Worm (Caenorhabditis elegans): ENCODE data around the gene ugt-64.

Gene ugt-64

DNA sequence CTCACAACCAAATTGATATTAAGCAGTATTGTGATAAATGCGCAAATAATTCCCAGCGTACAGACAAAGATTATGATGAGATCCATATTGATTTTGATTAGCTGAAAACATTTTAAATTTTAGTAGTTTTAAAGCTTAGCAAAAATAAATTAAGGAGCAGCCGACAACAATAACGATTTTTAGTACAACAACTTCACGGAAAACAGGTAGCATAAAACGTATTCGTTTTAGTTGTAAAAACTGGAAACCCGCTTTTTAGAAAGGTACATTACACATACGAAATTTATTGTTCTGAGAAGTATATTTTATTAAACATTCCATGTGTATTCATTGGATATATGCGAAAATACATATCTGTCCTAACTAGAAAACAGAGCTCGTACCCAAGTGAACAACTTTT, 15.7 kb downstream of the ugt-64 start, which contains the start of gene srbc-36:
Gene srbc-36 (minus strand): TSS at position 101 of the 400 bp plus-strand sequence.
- no peak for TF ChIP-seq ztf-11 (tag; optimal IDR thresholded peaks at IDR 0.05)
- TF ChIP-seq blmp-1 (tag; optimal IDR thresholded peaks at IDR 0.05; ENCODE audit: insufficient read depth) = no peak
- TF ChIP-seq peb-1 (tag; optimal IDR thresholded peaks at IDR 0.05) = no peak
- no peak for TF ChIP-seq sem-4 (tag; optimal IDR thresholded peaks at IDR 0.05)
- TF ChIP-seq zag-1 (tag; optimal IDR thresholded peaks at IDR 0.05) = no peak
- TF ChIP-seq R02D3.7 (tag; optimal IDR thresholded peaks at IDR 0.05) = no peak
- TF ChIP-seq nhr-129 (tag; optimal IDR thresholded peaks at IDR 0.05) = no peak
- no peak for TF ChIP-seq fos-1 (tag; optimal IDR thresholded peaks at IDR 0.05)

DNA sequence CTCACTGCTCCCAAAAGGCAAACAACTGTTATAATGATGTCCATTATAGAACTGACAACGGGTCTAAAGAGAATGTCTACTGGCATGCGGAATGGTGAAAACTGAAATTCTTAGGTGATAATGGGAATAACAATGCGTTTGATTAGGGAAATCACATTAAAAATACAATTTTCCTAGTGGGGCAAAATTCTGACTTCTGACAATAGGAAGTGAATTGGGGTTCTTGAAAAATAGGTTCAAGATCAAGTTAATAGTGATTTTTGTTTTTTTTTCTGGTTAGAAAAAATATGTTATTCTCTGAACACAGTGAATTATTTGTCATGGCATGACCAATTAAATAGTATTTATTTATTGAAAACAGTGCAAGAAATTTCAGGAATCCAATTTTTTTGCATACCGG, 19.3 kb downstream of the ugt-64 start, which contains the start of gene srbc-32:
Gene srbc-32 (minus strand): TSS at position 101 of the 400 bp plus-strand sequence.
- TF ChIP-seq nhr-129 (tag; optimal IDR thresholded peaks at IDR 0.05) (no peak), C34F6.9 (tag; optimal IDR thresholded peaks at IDR 0.05) (no peak), mab-5 (tag; optimal IDR thresholded peaks at IDR 0.05) (no peak), ztf-1 (GFP tag; conservative IDR thresholded peaks at IDR 0.05) (no peak), ztf-4 (tag; optimal IDR thresholded peaks at IDR 0.05) (no peak), blmp-1 (tag; optimal IDR thresholded peaks at IDR 0.05; ENCODE audit: insufficient read depth) (no peak), sma-9 (GFP tag; optimal IDR thresholded peaks at IDR 0.05) (no peak), sma-9 (tag; optimal IDR thresholded peaks at IDR 0.05) (no peak), crh-2 (tag; optimal IDR thresholded peaks at IDR 0.05) (no peak), sem-4 (tag; optimal IDR thresholded peaks at IDR 0.05) (no peak), mbf-1 (tag; optimal IDR thresholded peaks at IDR 0.05) (no peak), snpc-4 (tag; optimal IDR thresholded peaks at IDR 0.05) (no peak), nhr-25 (tag; optimal IDR thresholded peaks at IDR 0.05) (no peak), ZK546.5 (tag; optimal IDR thresholded peaks at IDR 0.05) (no peak), lin-39 (tag; optimal IDR thresholded peaks at IDR 0.05) (no peak), elt-1 (tag; optimal IDR thresholded peaks at IDR 0.05) (no peak), nhr-6 (tag; optimal IDR thresholded peaks at IDR 0.05) (no peak), lin-13 (GFP tag; optimal IDR thresholded peaks at IDR 0.05) (no peak), skn-1 (tag; optimal IDR thresholded peaks at IDR 0.05) (no peak), nhr-12 (tag; optimal IDR thresholded peaks at IDR 0.05) (no peak)

DNA sequence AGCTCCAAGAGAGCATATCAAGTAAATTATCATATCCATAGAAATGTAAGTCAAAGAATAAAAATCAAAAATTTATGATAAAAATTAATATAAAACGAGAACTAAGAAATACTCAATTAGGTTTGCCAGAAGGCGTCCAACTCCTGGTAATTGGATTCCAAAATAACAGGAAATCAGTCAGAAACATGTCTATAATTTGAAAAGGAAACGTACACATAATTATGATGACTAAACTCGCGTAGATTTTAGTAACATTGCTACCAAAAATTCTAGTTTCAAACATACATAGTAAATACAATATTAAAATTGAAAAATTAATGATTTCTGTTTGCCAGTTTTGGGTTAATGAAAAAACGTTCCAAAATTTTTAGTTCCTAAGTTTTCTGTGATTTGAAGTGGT, 21.4 kb downstream of the ugt-64 start, which contains the start of gene srbc-33:
Gene srbc-33 (minus strand): TSS at position 101 of the 400 bp plus-strand sequence.
- TF ChIP-seq blmp-1 (tag; optimal IDR thresholded peaks at IDR 0.05; ENCODE audit: insufficient read depth) (no peak), unc-62 (GFP tag; optimal IDR thresholded peaks at IDR 0.05) (no peak), snpc-4 (tag; optimal IDR thresholded peaks at IDR 0.05) (no peak), nhr-11 (tag; optimal IDR thresholded peaks at IDR 0.05) (no peak), crh-2 (tag; optimal IDR thresholded peaks at IDR 0.05) (no peak), unc-39 (tag; optimal IDR thresholded peaks at IDR 0.05) (no peak), ceh-82 (tag; optimal IDR thresholded peaks at IDR 0.05) (no peak), skn-1 (tag; optimal IDR thresholded peaks at IDR 0.05) (no peak), mbf-1 (tag; optimal IDR thresholded peaks at IDR 0.05) (no peak), nhr-25 (tag; optimal IDR thresholded peaks at IDR 0.05) (no peak), elt-3 (tag; optimal IDR thresholded peaks at IDR 0.05) (no peak)

DNA sequence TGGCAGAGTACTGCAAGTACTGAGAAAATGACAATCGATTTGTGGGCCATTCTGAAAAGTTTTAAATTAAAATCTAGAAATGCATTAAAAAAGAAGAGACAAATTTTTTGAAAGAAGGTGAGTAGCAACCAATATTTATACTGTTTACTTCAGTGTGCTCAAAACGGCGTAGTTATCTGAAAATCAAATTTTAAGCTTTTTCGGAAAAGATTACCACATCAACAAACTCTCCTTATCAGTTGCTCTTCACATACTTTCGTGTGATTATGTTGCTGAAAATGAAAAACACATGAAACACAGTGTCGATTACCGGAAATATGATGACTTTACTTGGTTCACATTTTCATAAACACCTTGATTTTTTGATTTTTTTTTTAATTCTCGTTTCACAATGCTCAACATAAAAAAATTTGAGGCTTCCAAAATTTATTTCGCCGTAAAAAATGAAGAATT, 23.6 kb downstream of the ugt-64 start, which contains the start of gene lys-7:
Gene lys-7 (minus strand): TSS at position 51 of the 453 bp plus-strand sequence.
- TF ChIP-seq sma-9 (GFP tag; optimal IDR thresholded peaks at IDR 0.05) = peak; percentile 12
- TF ChIP-seq sma-9 (tag; optimal IDR thresholded peaks at IDR 0.05) = no peak
- TF ChIP-seq mdl-1 (tag; optimal IDR thresholded peaks at IDR 0.05) = no peak

DNA sequence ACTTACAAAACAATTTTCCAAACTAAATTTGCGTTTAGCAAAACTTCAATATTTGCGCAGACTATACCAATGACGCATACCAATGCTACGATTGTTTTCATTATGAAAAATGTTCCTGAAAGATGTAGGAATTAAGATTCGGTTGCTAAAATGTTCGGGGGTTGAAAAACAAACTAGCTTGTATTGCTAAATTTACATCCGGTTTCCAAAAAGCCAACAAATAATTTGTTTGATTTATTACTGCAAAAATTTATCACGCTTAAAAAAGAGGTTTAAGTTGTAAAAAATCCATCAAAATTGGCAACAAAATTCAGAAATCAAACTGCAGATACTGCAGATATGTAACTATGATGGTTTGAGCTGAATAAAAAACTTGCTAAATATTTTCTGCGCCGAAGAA, 25.8 kb downstream of the ugt-64 start, which contains the start of gene srbc-30:
Gene srbc-30 (minus strand): TSS at position 101 of the 400 bp plus-strand sequence.
- TF ChIP-seq lsy-2 (tag; optimal IDR thresholded peaks at IDR 0.05) = no peak
- no peak for TF ChIP-seq sma-9 (GFP tag; optimal IDR thresholded peaks at IDR 0.05)
- TF ChIP-seq sma-9 (tag; optimal IDR thresholded peaks at IDR 0.05) = no peak
- no peak for TF ChIP-seq ZK546.5 (tag; optimal IDR thresholded peaks at IDR 0.05)
- no peak for TF ChIP-seq lin-11 (tag; optimal IDR thresholded peaks at IDR 0.05)
- no peak for TF ChIP-seq ceh-82 (tag; optimal IDR thresholded peaks at IDR 0.05)
- TF ChIP-seq peb-1 (tag; optimal IDR thresholded peaks at IDR 0.05) = no peak
- TF ChIP-seq mbf-1 (tag; optimal IDR thresholded peaks at IDR 0.05) = no peak
- TF ChIP-seq unc-55 (GFP tag; optimal IDR thresholded peaks at IDR 0.05) = no peak
- TF ChIP-seq fos-1 (tag; optimal IDR thresholded peaks at IDR 0.05) = no peak
- TF ChIP-seq nhr-11 (tag; optimal IDR thresholded peaks at IDR 0.05) = no peak
- no peak for TF ChIP-seq nhr-129 (tag; optimal IDR thresholded peaks at IDR 0.05)
- no peak for TF ChIP-seq crh-2 (tag; optimal IDR thresholded peaks at IDR 0.05)
- no peak for TF ChIP-seq ama-1 (optimal IDR thresholded peaks at IDR 0.05)
- no peak for TF ChIP-seq skn-1 (tag; optimal IDR thresholded peaks at IDR 0.05)
- TF ChIP-seq zag-1 (tag; optimal IDR thresholded peaks at IDR 0.05) = no peak
- no peak for TF ChIP-seq alr-1 (tag; optimal IDR thresholded peaks at IDR 0.05)

All from whole organism, L2 larva.